Worm (Caenorhabditis elegans) whole organism, L4/young adult: Measurements from ENCODE around the gene pcp-3.

ENCODE experiments used
- W03F9.2 ChIP-seq: fragments of 150-350 bp; optimal IDR thresholded peaks from 2 replicates; lab custom pipeline; 2014; ENCODE audit warnings: missing biosample characterization, missing genetic modification characterization
- him-1 ChIP-seq: sonication (generic microtip); optimal IDR thresholded peaks from 2 replicates; lab custom pipeline; 2016; ENCODE audit warnings: missing genotype, missing genetic modification reagents, missing genetic modification characterization, missing compliant biosample characterization

DNA sequence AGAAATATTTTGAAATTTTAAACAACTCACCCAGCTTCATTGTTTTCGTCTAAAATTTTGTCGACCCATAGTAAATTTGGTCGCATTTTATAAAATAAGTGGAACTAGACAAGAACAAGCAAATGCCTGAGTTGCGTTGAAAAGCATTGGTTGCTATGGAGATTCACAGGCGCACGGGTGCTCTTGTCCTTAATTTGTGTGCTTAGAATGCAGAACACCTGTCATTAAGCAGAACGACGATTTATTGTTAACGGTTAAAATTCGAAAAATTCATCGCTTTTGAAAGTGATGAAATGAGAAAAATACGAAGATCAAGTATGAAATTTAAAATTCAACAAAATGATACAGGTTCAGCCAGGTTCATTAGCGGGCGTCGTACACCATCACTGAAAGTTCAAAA lies 12.7 kb downstream of the pcp-3 start, which contains the start of gene daf-10:
- TF ChIP-seq him-1 (tag; lab: Kevin White, UChicago) (no peak), W03F9.2 (tag; lab: Kevin White, UChicago) (no peak)
